Worm (Caenorhabditis elegans) whole organism, young adult: ENCODE measurements around the gene patr-1.

Source experiments
- B0261.1 ChIP-seq: sonication (generic microtip); optimal IDR thresholded peaks from 2 replicates; lab custom pipeline; 2016; ENCODE audit warnings: mild to moderate bottlenecking, missing genetic modification characterization, moderate library complexity, missing compliant biosample characterization
- C06A6.2 ChIP-seq: fragments of 200-800 bp; sonication (Bioruptor generic); conservative IDR thresholded peaks from 2 replicates; pipeline ENCODE4 v1.3.6; 2022; ENCODE audit warnings: missing genetic modification characterization, missing compliant biosample characterization
- C17E4.6 ChIP-seq: fragments of 200-800 bp; sonication (Bioruptor generic); IDR thresholded peaks from 2 replicates; pipeline ENCODE4 v1.3.6; 2022; ENCODE audit warnings: missing genetic modification reagents, missing genetic modification characterization, missing compliant biosample characterization
- D2030.7 ChIP-seq: fragments of 200-800 bp; sonication (Bioruptor generic); IDR thresholded peaks from 2 replicates; pipeline ENCODE4 v1.3.6; 2022; ENCODE audit warnings: missing genetic modification reagents, missing genetic modification characterization, missing compliant biosample characterization
- F22D6.2 ChIP-seq: sonication (generic microtip); optimal IDR thresholded peaks from 2 replicates; lab custom pipeline; 2016; ENCODE audit warnings: mild to moderate bottlenecking, missing genetic modification characterization, missing compliant biosample characterization
- F37B4.10 ChIP-seq: fragments of 200-800 bp; sonication (Bioruptor generic); IDR thresholded peaks from 2 replicates; pipeline ENCODE4 v1.3.6; 2022; ENCODE audit warnings: missing genetic modification characterization, missing compliant biosample characterization
- F52B5.7 ChIP-seq: sonication (generic microtip); optimal IDR thresholded peaks from 2 replicates; lab custom pipeline; 2016; ENCODE audit warnings: mild to moderate bottlenecking, missing genetic modification characterization, missing compliant biosample characterization
- F57A8.1 ChIP-seq: fragments of 200-800 bp; sonication (Bioruptor generic); optimal IDR thresholded peaks from 2 replicates; lab custom pipeline; 2018; ENCODE audit warnings: mild to moderate bottlenecking, missing genetic modification characterization, moderate library complexity, missing compliant biosample characterization
- K11D2.4 ChIP-seq: fragments of 200-800 bp; sonication (Bioruptor generic); IDR thresholded peaks from 2 replicates; pipeline ENCODE4 v1.3.6; 2022; ENCODE audit warnings: missing genetic modification reagents, missing genetic modification characterization, missing compliant biosample characterization
- K12H6.12 ChIP-seq: fragments of 200-800 bp; sonication (Bioruptor generic); optimal IDR thresholded peaks from 2 replicates; lab custom pipeline; 2018; ENCODE audit warnings: mild to moderate bottlenecking, missing genetic modification characterization, missing compliant biosample characterization
- T07F8.4 ChIP-seq: sonication (generic microtip); optimal IDR thresholded peaks from 2 replicates; lab custom pipeline; 2016; ENCODE audit warnings: mild to moderate bottlenecking, missing genetic modification characterization, moderate library complexity, missing compliant biosample characterization
- Y53F4B.3 ChIP-seq: fragments of 200-800 bp; sonication (Bioruptor generic); IDR thresholded peaks from 2 replicates; pipeline ENCODE4 v1.3.6; 2022; ENCODE audit warnings: missing genetic modification reagents, missing genetic modification characterization, missing compliant biosample characterization
- Y67H2A.10 ChIP-seq: fragments of 200-800 bp; sonication (Bioruptor generic); conservative IDR thresholded peaks from 2 replicates; pipeline ENCODE4 v1.3.6; 2022; ENCODE audit warnings: missing genetic modification reagents, missing genetic modification characterization, missing compliant biosample characterization
- Y95B8A.8 ChIP-seq: fragments of 200-800 bp; sonication (Bioruptor generic); IDR thresholded peaks from 2 replicates; pipeline ENCODE4 v1.3.6; 2022; ENCODE audit warnings: missing genetic modification reagents, missing genetic modification characterization, missing compliant biosample characterization
- aptf-2 ChIP-seq: fragments of 200-800 bp; sonication (Bioruptor generic); conservative IDR thresholded peaks from 2 replicates; pipeline ENCODE4 v1.3.6; 2022; ENCODE audit warnings: missing genetic modification reagents, missing genetic modification characterization, missing compliant biosample characterization
- atf-7 ChIP-seq: sonication (generic microtip); optimal IDR thresholded peaks from 2 replicates; lab custom pipeline; 2017; ENCODE audit warnings: mild to moderate bottlenecking, missing genetic modification characterization, missing compliant biosample characterization
- athp-1 ChIP-seq: sonication (generic microtip); optimal IDR thresholded peaks from 2 replicates; lab custom pipeline; 2017; ENCODE audit warnings: mild to moderate bottlenecking, missing genetic modification characterization, missing compliant biosample characterization
- attf-5 ChIP-seq: fragments of 200-800 bp; sonication (Bioruptor generic); optimal IDR thresholded peaks from 2 replicates; lab custom pipeline; 2018; ENCODE audit warnings: mild to moderate bottlenecking, missing genetic modification characterization, missing compliant biosample characterization
- bed-1 ChIP-seq: fragments of 200-800 bp; sonication (Bioruptor generic); IDR thresholded peaks from 2 replicates; pipeline ENCODE4 v1.3.6; 2022; ENCODE audit warnings: missing genetic modification reagents, missing genetic modification characterization, missing compliant biosample characterization
- bed-2 ChIP-seq: fragments of 200-800 bp; sonication (Bioruptor generic); IDR thresholded peaks from 2 replicates; pipeline ENCODE4 v1.3.6; 2022; ENCODE audit warnings: missing genetic modification reagents, missing genetic modification characterization, missing compliant biosample characterization
- cebp-1 ChIP-seq, 2 experiments: fragments of 200-800 bp in 1 of 2; sonication (Bioruptor generic) in 1 of 2; sonication (generic microtip) in 1 of 2; IDR thresholded peaks in 1 of 2; optimal IDR thresholded peaks in 1 of 2; 2 replicates each; pipeline versions ENCODE4 v1.3.6 to Lab custom; 2017 to 2022; ENCODE audit warnings: missing compliant biosample characterization in 2 of 2, missing genetic modification characterization in 2 of 2, mild to moderate bottlenecking in 1 of 2, missing genetic modification reagents in 1 of 2, moderate library complexity in 1 of 2
- ceh-27 ChIP-seq: fragments of 200-800 bp; sonication (Bioruptor generic); optimal IDR thresholded peaks from 2 replicates; lab custom pipeline; 2018; ENCODE audit warnings: mild to moderate bottlenecking, missing genetic modification characterization, moderate library complexity, missing compliant biosample characterization
- ceh-40 ChIP-seq: fragments of 200-800 bp; sonication (Bioruptor generic); IDR thresholded peaks from 2 replicates; pipeline ENCODE4 v1.3.6; 2022; ENCODE audit warnings: missing genetic modification characterization, missing compliant biosample characterization
- ceh-58 ChIP-seq: fragments of 200-800 bp; sonication (Bioruptor generic); IDR thresholded peaks from 2 replicates; pipeline ENCODE4 v1.3.6; 2022; ENCODE audit warnings: missing genetic modification characterization, missing compliant biosample characterization
- ceh-79 ChIP-seq: sonication (generic microtip); optimal IDR thresholded peaks from 2 replicates; lab custom pipeline; 2017; ENCODE audit warnings: mild to moderate bottlenecking, missing genetic modification characterization, missing compliant biosample characterization
- dpl-1 ChIP-seq: fragments of 150-350 bp; optimal IDR thresholded peaks from 2 replicates; lab custom pipeline; 2014; ENCODE audit warnings: missing biosample characterization, missing genetic modification reagents, missing genetic modification characterization
- ekl-4 ChIP-seq: fragments of 200-800 bp; sonication (Bioruptor generic); IDR thresholded peaks from 2 replicates; pipeline ENCODE4 v1.3.6; 2022; ENCODE audit warnings: missing genetic modification reagents, missing genetic modification characterization, missing compliant biosample characterization
- him-1 ChIP-seq: sonication (generic microtip); optimal IDR thresholded peaks from 2 replicates; lab custom pipeline; 2016; ENCODE audit warnings: missing genotype, missing genetic modification reagents, missing genetic modification characterization, missing compliant biosample characterization
- hlh-26 ChIP-seq: fragments of 200-800 bp; sonication (Bioruptor generic); conservative IDR thresholded peaks from 2 replicates; pipeline ENCODE4 v1.3.6; 2022; ENCODE audit warnings: missing genetic modification reagents, missing genetic modification characterization, missing compliant biosample characterization
- let-607 ChIP-seq, 2 experiments: fragments of 200-800 bp in 1 of 2; sonication (Bioruptor generic) in 1 of 2; sonication (generic microtip) in 1 of 2; optimal IDR thresholded peaks; 2 replicates each; lab custom pipeline; 2016 to 2018; ENCODE audit warnings: mild to moderate bottlenecking in 2 of 2, missing compliant biosample characterization in 2 of 2, missing genetic modification characterization in 2 of 2, moderate library complexity in 2 of 2, missing genotype in 1 of 2
- lin-35 ChIP-seq, 3 experiments: fragments of 150-350 bp in 2 of 3; sonication (generic microtip) in 1 of 3; optimal IDR thresholded peaks; 2 replicates each; lab custom pipeline; 2014 to 2018; ENCODE audit warnings: missing biosample characterization in 3 of 3, missing genetic modification characterization in 3 of 3, missing genetic modification reagents in 3 of 3
- lin-40 ChIP-seq: sonication (generic microtip); optimal IDR thresholded peaks from 2 replicates; lab custom pipeline; 2016; ENCODE audit warnings: missing genetic modification characterization, mild to moderate bottlenecking, missing compliant biosample characterization, missing genotype, missing genetic modification reagents
- lin-54 ChIP-seq: fragments of 200-800 bp; sonication (Bioruptor generic); optimal IDR thresholded peaks from 2 replicates; lab custom pipeline; 2018; ENCODE audit warnings: mild to moderate bottlenecking, missing genetic modification characterization, missing compliant biosample characterization
- lsy-27 ChIP-seq: sonication (generic microtip); optimal IDR thresholded peaks from 2 replicates; lab custom pipeline; 2017; ENCODE audit warnings: missing genetic modification characterization, mild to moderate bottlenecking, missing compliant biosample characterization, antibody characterized with exemption, missing genotype, borderline replicate concordance; ENCODE audit not compliant: insufficient read depth
- madf-3 ChIP-seq: fragments of 200-800 bp; sonication (Bioruptor generic); IDR thresholded peaks from 2 replicates; pipeline ENCODE4 v1.3.6; 2022; ENCODE audit warnings: missing genetic modification reagents, missing genetic modification characterization, missing compliant biosample characterization
- madf-8 ChIP-seq: fragments of 200-800 bp; sonication (Bioruptor generic); conservative IDR thresholded peaks from 2 replicates; pipeline ENCODE4 v1.3.6; 2022; ENCODE audit warnings: missing genetic modification reagents, missing genetic modification characterization, missing compliant biosample characterization
- nhr-179 ChIP-seq: sonication (generic microtip); optimal IDR thresholded peaks from 2 replicates; lab custom pipeline; 2016; ENCODE audit warnings: mild to moderate bottlenecking, missing genetic modification characterization, missing compliant biosample characterization
- nhr-27 ChIP-seq: fragments of 200-800 bp; sonication (Bioruptor generic); optimal IDR thresholded peaks from 2 replicates; lab custom pipeline; 2018; ENCODE audit warnings: mild to moderate bottlenecking, missing genetic modification characterization, moderate library complexity, missing compliant biosample characterization
- pbrm-1 ChIP-seq: fragments of 200-800 bp; sonication (Bioruptor generic); IDR thresholded peaks from 2 replicates; pipeline ENCODE4 v1.3.6; 2022; ENCODE audit warnings: missing genetic modification reagents, missing genetic modification characterization, missing compliant biosample characterization
- pha-4 ChIP-seq: fragments of 150-350 bp; sonication (generic microtip); optimal IDR thresholded peaks from 2 replicates; lab custom pipeline; 2014; ENCODE audit warnings: missing biosample characterization, missing genetic modification reagents, missing genetic modification characterization
- rec-8 ChIP-seq, 2 experiments: sonication (generic microtip); optimal IDR thresholded peaks; 2 replicates each; lab custom pipeline; 2016; ENCODE audit warnings: mild to moderate bottlenecking in 2 of 2, missing genetic modification characterization in 2 of 2, missing genetic modification reagents in 2 of 2, missing genotype in 2 of 2, missing biosample characterization in 1 of 2, missing compliant biosample characterization in 1 of 2, moderate library complexity in 1 of 2
- sdz-38 ChIP-seq: sonication (generic microtip); optimal IDR thresholded peaks from 2 replicates; lab custom pipeline; 2016; ENCODE audit warnings: missing genotype, missing genetic modification characterization, missing compliant biosample characterization
- snpc-3.4 ChIP-seq: sonication (generic microtip); optimal IDR thresholded peaks from 2 replicates; lab custom pipeline; 2017; ENCODE audit warnings: missing genetic modification characterization, mild to moderate bottlenecking, missing compliant biosample characterization, antibody characterized with exemption, moderate library complexity, missing genotype, missing genetic modification reagents
- unc-62 ChIP-seq: fragments of 150-350 bp; optimal IDR thresholded peaks from 2 replicates; lab custom pipeline; 2014; ENCODE audit warnings: missing biosample characterization, missing genetic modification reagents, missing genetic modification characterization
- xnd-1 ChIP-seq: sonication (generic microtip); optimal IDR thresholded peaks from 2 replicates; lab custom pipeline; 2016; ENCODE audit warnings: missing genotype, missing genetic modification reagents, missing genetic modification characterization, missing compliant biosample characterization
- ztf-26 ChIP-seq: sonication (generic microtip); optimal IDR thresholded peaks from 2 replicates; lab custom pipeline; 2017; ENCODE audit warnings: missing genetic modification characterization, missing compliant biosample characterization
- ztf-28 ChIP-seq: fragments of 200-800 bp; sonication (Bioruptor generic); IDR thresholded peaks from 2 replicates; pipeline ENCODE4 v1.3.6; 2022; ENCODE audit warnings: missing genetic modification reagents, missing genetic modification characterization, missing compliant biosample characterization
- ztf-6 ChIP-seq: fragments of 200-800 bp; sonication (Bioruptor generic); IDR thresholded peaks from 2 replicates; pipeline ENCODE4 v1.3.6; 2022; ENCODE audit warnings: missing genetic modification reagents, missing genetic modification characterization, missing compliant biosample characterization

patr-1 gene

DNA sequence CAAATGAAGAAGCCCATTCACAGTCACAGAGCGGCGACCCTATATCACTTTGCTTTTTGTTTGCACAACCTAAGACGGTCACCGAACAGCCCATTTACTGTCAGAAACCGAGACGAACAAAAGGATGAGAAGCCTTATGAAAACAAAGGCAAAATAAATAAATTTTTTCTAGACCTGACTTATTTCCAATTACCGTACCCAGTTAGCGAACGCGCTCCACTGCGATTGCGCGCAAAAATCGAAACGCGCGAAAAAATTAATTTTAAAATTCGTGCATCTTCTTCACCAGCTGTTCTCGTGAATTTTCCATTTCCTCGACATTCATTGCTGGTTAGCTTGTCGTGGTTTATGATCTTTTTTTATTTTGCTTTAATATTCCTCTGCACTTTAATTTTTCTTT lies 4.8 kb upstream of the patr-1 start, which contains the start of gene F43G6.16 (continued):
- TF ChIP-seq hlh-26 (GFP tag; lab: Robert Waterston, UW) (no peak), nhr-27 (tag; lab: Kevin White, UChicago) (no peak), him-1 (tag; lab: Kevin White, UChicago) (peak; percentile 71), D2030.7 (peak; percentile 97), T07F8.4 (tag; lab: Kevin White, UChicago) (no peak), madf-8 (peak; percentile 100), lin-35 (GFP tag; optimal IDR thresholded peaks at IDR 0.05; lab: Kevin White, UChicago) (peak; percentile 54 to 90 (median 58)), pha-4 (tag; lab: Kevin White, UChicago) (no peak), F57A8.1 (GFP tag; lab: Kevin White, UChicago) (no peak), Y53F4B.3 (GFP tag; lab: Robert Waterston, UW) (no peak; the same call in 1 of the 2 replicates), ceh-40 (GFP tag; lab: Robert Waterston, UW) (no peak), pbrm-1 (peak; percentile 77), ztf-26 (tag; lab: Kevin White, UChicago) (no peak), lin-40 (tag; lab: Kevin White, UChicago) (no peak), dpl-1 (GFP tag; lab: Kevin White, UChicago) (peak; percentile 97), ztf-6 (GFP tag; lab: Robert Waterston, UW) (no peak), aptf-2 (GFP tag; lab: Robert Waterston, UW) (peak; percentile 28; the same call in 1 of the 2 replicates), F37B4.10 (GFP tag; lab: Robert Waterston, UW) (no peak), ceh-27 (GFP tag; lab: Kevin White, UChicago) (no peak), atf-7 (no peak), ceh-58 (GFP tag; lab: Robert Waterston, UW) (no peak), madf-3 (GFP tag; lab: Robert Waterston, UW) (peak; percentile 90), ztf-28 (GFP tag; lab: Robert Waterston, UW) (peak; percentile 76; the same call in 1 of the 2 replicates), unc-62 (GFP tag; lab: Kevin White, UChicago) (no peak), lsy-27 (no peak), lin-54 (GFP tag; lab: Kevin White, UChicago) (peak; percentile 95), F52B5.7 (tag; lab: Kevin White, UChicago) (no peak), attf-5 (GFP tag; lab: Kevin White, UChicago) (no peak), snpc-3.4 (tag; lab: Kevin White, UChicago) (peak; percentile 92), Y67H2A.10 (GFP tag; lab: Robert Waterston, UW) (no peak), Y95B8A.8 (GFP tag; lab: Robert Waterston, UW) (peak; percentile 86), K11D2.4 (GFP tag; lab: Robert Waterston, UW) (no peak), ekl-4 (peak; percentile 63), bed-2 (no peak), bed-1 (no peak), rec-8 (tag; optimal IDR thresholded peaks at IDR 0.05; lab: Kevin White, UChicago) (no peak), ceh-79 (tag; lab: Kevin White, UChicago) (no peak), nhr-179 (tag; lab: Kevin White, UChicago) (no peak), B0261.1 (tag; lab: Kevin White, UChicago) (no peak), sdz-38 (tag; lab: Kevin White, UChicago) (no peak), C17E4.6 (GFP tag; lab: Robert Waterston, UW) (peak; percentile 64; the same call in 1 of the 2 replicates), F22D6.2 (tag; lab: Kevin White, UChicago) (no peak), xnd-1 (peak; percentile 99), C06A6.2 (GFP tag; lab: Robert Waterston, UW) (no peak), cebp-1 (GFP tag; IDR thresholded peaks at IDR 0.05; lab: Robert Waterston, UW) (no peak), cebp-1 (tag; optimal IDR thresholded peaks at IDR 0.05; lab: Kevin White, UChicago) (no peak), let-607 (tag; optimal IDR thresholded peaks at IDR 0.05; lab: Kevin White, UChicago) (no peak), athp-1 (tag; lab: Kevin White, UChicago) (peak; percentile 51), K12H6.12 (tag; lab: Kevin White, UChicago) (no peak)
